Worm (Caenorhabditis elegans): Measurements from ENCODE around the gene spcs-3.

The spcs-3 gene

ce11 chrIII:8044187-8044586 lies 630 bp upstream of the spcs-3 start, which contains the start of gene K12H4.5:
Gene K12H4.5, plus strand, starts transcription at chrIII:8044487.
- TF ChIP-seq zag-1 (tag; optimal IDR thresholded peaks at IDR 0.05) (no peak), ZK546.5 (tag; optimal IDR thresholded peaks at IDR 0.05) (no peak), nhr-43 (tag; optimal IDR thresholded peaks at IDR 0.05; ENCODE audit: poor library complexity, severe bottlenecking) (no peak)

- no peak for TF ChIP-seq mdl-1 (tag; optimal IDR thresholded peaks at IDR 0.05)
- no peak for TF ChIP-seq nhr-77 (tag; optimal IDR thresholded peaks at IDR 0.05)
- TF ChIP-seq unc-39 (tag; optimal IDR thresholded peaks at IDR 0.05): no peak
- no peak for TF ChIP-seq nhr-25 (tag; optimal IDR thresholded peaks at IDR 0.05)
- no peak for TF ChIP-seq nhr-237 (tag; optimal IDR thresholded peaks at IDR 0.05)
- TF ChIP-seq nhr-12 (tag; optimal IDR thresholded peaks at IDR 0.05): no peak
- no peak for TF ChIP-seq egl-27 (tag; optimal IDR thresholded peaks at IDR 0.05)
- TF ChIP-seq sea-2 (GFP tag; optimal IDR thresholded peaks at IDR 0.05): no peak
- TF ChIP-seq elt-2 (tag; optimal IDR thresholded peaks at IDR 0.05): no peak
- TF ChIP-seq fos-1 (tag; optimal IDR thresholded peaks at IDR 0.05): no peak
- TF ChIP-seq unc-62 (GFP tag; optimal IDR thresholded peaks at IDR 0.05): no peak
- no peak for TF ChIP-seq lsy-12 (tag; optimal IDR thresholded peaks at IDR 0.05)
- no peak for TF ChIP-seq elt-3 (tag; optimal IDR thresholded peaks at IDR 0.05)
- no peak for TF ChIP-seq ZK546.5 (tag; optimal IDR thresholded peaks at IDR 0.05)
- TF ChIP-seq lin-15B (tag; optimal IDR thresholded peaks at IDR 0.05): no peak
- TF ChIP-seq nhr-28 (tag; optimal IDR thresholded peaks at IDR 0.05): no peak
- no peak for TF ChIP-seq elt-1 (tag; optimal IDR thresholded peaks at IDR 0.05)
- TF ChIP-seq R02D3.7 (tag; optimal IDR thresholded peaks at IDR 0.05): no peak
- TF ChIP-seq ztf-11 (tag; optimal IDR thresholded peaks at IDR 0.05): no peak
- no peak for TF ChIP-seq zag-1 (tag; optimal IDR thresholded peaks at IDR 0.05)
These were observed 917 bp downstream of the spcs-3 start, which contains the start of gene K12H4.3 for ce11 chrIII:8045734-8046133. Gene K12H4.3, plus strand, starts transcription at chrIII:8046034.

- TF ChIP-seq nhr-28 (tag; optimal IDR thresholded peaks at IDR 0.05) (no peak), ama-1 (optimal IDR thresholded peaks at IDR 0.05) (no peak), fos-1 (tag; optimal IDR thresholded peaks at IDR 0.05) (no peak), lin-39 (tag; optimal IDR thresholded peaks at IDR 0.05) (no peak), jun-1 (tag; optimal IDR thresholded peaks at IDR 0.05) (no peak), unc-62 (GFP tag; optimal IDR thresholded peaks at IDR 0.05) (no peak), eor-1 (tag; optimal IDR thresholded peaks at IDR 0.05) (no peak), tbx-2 (tag; optimal IDR thresholded peaks at IDR 0.05) (no peak), nhr-12 (tag; optimal IDR thresholded peaks at IDR 0.05) (no peak), mml-1 (tag; optimal IDR thresholded peaks at IDR 0.05) (no peak), hmg-11 (tag; optimal IDR thresholded peaks at IDR 0.05) (no peak), aly-2 (tag; optimal IDR thresholded peaks at IDR 0.05) (no peak), ztf-4 (tag; optimal IDR thresholded peaks at IDR 0.05) (no peak), ceh-82 (tag; optimal IDR thresholded peaks at IDR 0.05) (no peak)
These were observed 2.6 kb downstream of the spcs-3 start, which contains the start of gene K12H4.2 for ce11 chrIII:8047412-8047811. Gene K12H4.2, plus strand, starts transcription at chrIII:8047712.

ce11 chrIII:8050944-8051343 lies 6.1 kb downstream of the spcs-3 start, which contains the start of gene K12H4.7:
Gene K12H4.7, minus strand, starts transcription at chrIII:8051081.
- TF ChIP-seq elt-2 (tag; optimal IDR thresholded peaks at IDR 0.05) (peak; percentile 91), tbx-2 (tag; optimal IDR thresholded peaks at IDR 0.05) (no peak), pqm-1 (tag; optimal IDR thresholded peaks at IDR 0.05) (peak; percentile 62), aly-2 (tag; optimal IDR thresholded peaks at IDR 0.05) (no peak), nhr-12 (tag; optimal IDR thresholded peaks at IDR 0.05) (no peak), skn-1 (tag; optimal IDR thresholded peaks at IDR 0.05) (peak; percentile 67), fkh-10 (GFP tag; optimal IDR thresholded peaks at IDR 0.05) (no peak)

ce11 chrIII:8051838-8052237 lies 7.0 kb downstream of the spcs-3 start:
- TF ChIP-seq elt-2 (tag; optimal IDR thresholded peaks at IDR 0.05) (no peak), ceh-82 (tag; optimal IDR thresholded peaks at IDR 0.05) (no peak), fkh-2 (tag; optimal IDR thresholded peaks at IDR 0.05) (no peak), eor-1 (tag; optimal IDR thresholded peaks at IDR 0.05) (no peak), nhr-76 (tag; optimal IDR thresholded peaks at IDR 0.05) (no peak), nhr-11 (tag; optimal IDR thresholded peaks at IDR 0.05) (no peak), hmg-11 (tag; optimal IDR thresholded peaks at IDR 0.05) (no peak), unc-62 (GFP tag; optimal IDR thresholded peaks at IDR 0.05) (no peak), elt-3 (tag; optimal IDR thresholded peaks at IDR 0.05) (no peak)

Data from whole organism, L3 larva.